Worm (Caenorhabditis elegans) whole organism, L3 larva: ENCODE measurements around the gene lhpp-1.

Source experiments
- aly-2 ChIP-seq: fragments of 150-350 bp; optimal IDR thresholded peaks from 2 replicates; lab custom pipeline; 2014; ENCODE audit warnings: missing biosample characterization, missing genetic modification characterization
- ama-1 ChIP-seq: fragments of 150-350 bp; optimal IDR thresholded peaks from 2 replicates; lab custom pipeline; 2018
- ceh-28 ChIP-seq: fragments of 150-350 bp; optimal IDR thresholded peaks from 2 replicates; lab custom pipeline; 2014; ENCODE audit warnings: missing biosample characterization, missing genetic modification reagents, missing genetic modification characterization
- ceh-82 ChIP-seq: fragments of 150-350 bp; optimal IDR thresholded peaks from 2 replicates; lab custom pipeline; 2014; ENCODE audit warnings: missing biosample characterization, missing genetic modification characterization
- daf-12 ChIP-seq: fragments of 150-350 bp; optimal IDR thresholded peaks from 2 replicates; lab custom pipeline; 2014; ENCODE audit warnings: missing biosample characterization, missing genetic modification reagents, missing genetic modification characterization
- egl-27 ChIP-seq: sonication (generic microtip); optimal IDR thresholded peaks from 4 replicates; lab custom pipeline; 2017; ENCODE audit warnings: missing biosample characterization, missing genetic modification reagents, missing genetic modification characterization
- egl-5 ChIP-seq: fragments of 150-350 bp; optimal IDR thresholded peaks from 2 replicates; lab custom pipeline; 2017; ENCODE audit warnings: missing biosample characterization, missing genetic modification reagents, missing genetic modification characterization, inconsistent platforms
- elt-1 ChIP-seq: fragments of 150-350 bp; optimal IDR thresholded peaks from 2 replicates; lab custom pipeline; 2014; ENCODE audit warnings: missing biosample characterization, missing genetic modification characterization
- elt-2 ChIP-seq: sonication (generic microtip); optimal IDR thresholded peaks from 2 replicates; lab custom pipeline; 2016; ENCODE audit warnings: missing genetic modification reagents, mild to moderate bottlenecking, missing genetic modification characterization, missing compliant biosample characterization
- elt-3 ChIP-seq, 3 experiments: fragments of 150-350 bp in 1 of 3; sonication (generic microtip) in 2 of 3; optimal IDR thresholded peaks; 2 replicates in 2 of 3; 4 replicates in 1 of 3; lab custom pipeline; 2014 to 2017; ENCODE audit warnings: missing biosample characterization in 3 of 3, missing genetic modification characterization in 3 of 3
- eor-1 ChIP-seq, 2 experiments: fragments of 150-350 bp; optimal IDR thresholded peaks; 2 replicates each; lab custom pipeline; 2014 to 2018; ENCODE audit warnings: missing biosample characterization in 2 of 2, missing genetic modification characterization in 2 of 2
- fkh-10 ChIP-seq: sonication (generic microtip); optimal IDR thresholded peaks from 2 replicates; lab custom pipeline; 2017; ENCODE audit warnings: missing biosample characterization, missing genetic modification reagents, missing genetic modification characterization
- fkh-2 ChIP-seq: fragments of 150-350 bp; optimal IDR thresholded peaks from 2 replicates; lab custom pipeline; 2014; ENCODE audit warnings: missing biosample characterization, missing genetic modification reagents, missing genetic modification characterization
- fos-1 ChIP-seq: fragments of 150-350 bp; optimal IDR thresholded peaks from 2 replicates; lab custom pipeline; 2014; ENCODE audit warnings: missing biosample characterization, missing genetic modification characterization
- hmg-11 ChIP-seq: sonication (generic microtip); optimal IDR thresholded peaks from 2 replicates; lab custom pipeline; 2016; ENCODE audit warnings: missing genetic modification characterization, missing compliant biosample characterization
- lin-15B ChIP-seq: fragments of 150-350 bp; optimal IDR thresholded peaks from 2 replicates; lab custom pipeline; 2014; ENCODE audit warnings: missing biosample characterization, missing genetic modification characterization
- lsy-12 ChIP-seq: sonication (generic microtip); optimal IDR thresholded peaks from 2 replicates; lab custom pipeline; 2016; ENCODE audit warnings: mild to moderate bottlenecking, missing genetic modification characterization, missing compliant biosample characterization
- mdl-1 ChIP-seq: fragments of 150-350 bp; optimal IDR thresholded peaks from 2 replicates; lab custom pipeline; 2014; ENCODE audit warnings: missing biosample characterization, missing genetic modification characterization
- mml-1 ChIP-seq: fragments of 150-350 bp; sonication (generic microtip); optimal IDR thresholded peaks from 3 replicates; lab custom pipeline; 2014; ENCODE audit warnings: missing biosample characterization, missing genetic modification characterization
- nfya-1 ChIP-seq: sonication (generic microtip); optimal IDR thresholded peaks from 2 replicates; lab custom pipeline; 2017; ENCODE audit warnings: missing genetic modification characterization, mild to moderate bottlenecking, missing compliant biosample characterization, antibody characterized with exemption, moderate library complexity; ENCODE audit not compliant: insufficient read depth
- nhr-12 ChIP-seq: fragments of 150-350 bp; optimal IDR thresholded peaks from 2 replicates; lab custom pipeline; 2014; ENCODE audit warnings: missing biosample characterization, missing genetic modification characterization
- nhr-23 ChIP-seq: fragments of 150-350 bp; optimal IDR thresholded peaks from 2 replicates; lab custom pipeline; 2014; ENCODE audit warnings: missing biosample characterization, missing genetic modification reagents, missing genetic modification characterization
- nhr-237 ChIP-seq: fragments of 150-350 bp; optimal IDR thresholded peaks from 2 replicates; lab custom pipeline; 2014; ENCODE audit warnings: missing biosample characterization, missing genetic modification characterization
- nhr-25 ChIP-seq: sonication (generic microtip); optimal IDR thresholded peaks from 2 replicates; lab custom pipeline; 2017; ENCODE audit warnings: missing biosample characterization, missing genetic modification characterization
- nhr-28 ChIP-seq: fragments of 150-350 bp; optimal IDR thresholded peaks from 2 replicates; lab custom pipeline; 2014; ENCODE audit warnings: missing biosample characterization, missing genetic modification characterization
- nhr-67 ChIP-seq: fragments of 150-350 bp; optimal IDR thresholded peaks from 2 replicates; lab custom pipeline; 2014; ENCODE audit warnings: missing biosample characterization, missing genetic modification characterization
- nhr-76 ChIP-seq: fragments of 150-350 bp; sonication (generic microtip); optimal IDR thresholded peaks from 5 replicates; lab custom pipeline; 2014; ENCODE audit warnings: missing biosample characterization, missing genetic modification characterization
- pha-4 ChIP-seq: fragments of 150-350 bp; optimal IDR thresholded peaks from 2 replicates; lab custom pipeline; 2014; ENCODE audit warnings: missing biosample characterization, missing genetic modification reagents, missing genetic modification characterization
- skn-1 ChIP-seq: fragments of 150-350 bp; optimal IDR thresholded peaks from 2 replicates; lab custom pipeline; 2014; ENCODE audit warnings: missing biosample characterization, missing genetic modification characterization
- snpc-4 ChIP-seq: fragments of 150-350 bp; optimal IDR thresholded peaks from 2 replicates; lab custom pipeline; 2014; ENCODE audit warnings: missing biosample characterization, missing genetic modification characterization
- unc-39 ChIP-seq: sonication (generic microtip); optimal IDR thresholded peaks from 4 replicates; lab custom pipeline; 2017; ENCODE audit warnings: missing biosample characterization, missing genetic modification characterization
- ztf-4 ChIP-seq: fragments of 150-350 bp; optimal IDR thresholded peaks from 2 replicates; lab custom pipeline; 2014; ENCODE audit warnings: missing biosample characterization, missing genetic modification characterization

The lhpp-1 gene

DNA sequence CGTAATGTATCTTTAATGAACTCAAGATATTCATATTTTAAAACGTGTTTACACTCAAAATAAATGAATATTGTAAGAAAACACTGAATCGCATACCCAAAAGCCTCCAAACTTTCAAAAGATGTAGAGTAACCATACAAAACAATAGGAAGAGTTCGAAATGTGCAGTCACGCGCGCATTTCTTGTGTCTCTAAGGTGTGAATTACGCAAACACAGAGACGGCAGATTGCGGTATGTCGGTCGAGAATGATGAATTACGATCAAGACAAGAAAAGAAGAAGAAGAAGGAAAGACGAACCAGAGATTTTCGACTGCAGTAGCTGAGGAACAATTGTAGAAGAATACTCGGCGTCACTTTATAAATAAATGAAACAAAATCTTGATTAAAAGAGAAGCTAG lies at the start of gene lhpp-1:
Gene lhpp-1 (minus strand): TSS at position 354 of the 400 bp plus-strand sequence.
- TF ChIP-seq egl-27 (tag; lab: Kevin White, UChicago): no peak
- no peak for TF ChIP-seq elt-1 (tag; lab: Kevin White, UChicago)
- peak; percentile 2 for TF ChIP-seq nhr-25 (tag; lab: Kevin White, UChicago)
- peak; percentile 53 for TF ChIP-seq pha-4 (tag; lab: Kevin White, UChicago)
- no peak for TF ChIP-seq nfya-1 (tag; lab: Kevin White, UChicago)
- peak; percentile 49 for TF ChIP-seq nhr-23
- no peak for TF ChIP-seq eor-1 (tag; optimal IDR thresholded peaks at IDR 0.05; lab: Kevin White, UChicago)
- no peak for TF ChIP-seq fkh-2 (tag; lab: Kevin White, UChicago)

DNA sequence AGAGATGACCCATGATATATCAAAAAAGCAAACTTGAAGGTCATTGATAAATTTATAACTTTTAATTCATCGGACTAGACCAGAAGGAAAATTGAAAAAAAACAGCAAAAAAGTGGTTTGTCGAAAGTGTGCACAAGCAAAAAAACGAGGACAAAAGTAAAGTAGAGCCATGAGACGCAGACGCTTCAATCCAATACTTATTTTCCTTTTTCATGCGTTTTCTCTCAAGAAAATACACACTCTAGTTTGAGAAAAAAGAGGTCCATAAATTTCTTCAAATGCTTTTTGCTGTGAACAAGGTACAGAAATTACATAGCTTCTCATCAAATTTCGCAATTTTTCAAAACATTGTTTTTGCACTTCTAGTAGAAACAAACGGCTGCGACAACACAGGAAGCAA lies 49.6 kb upstream of the lhpp-1 start:
- TF ChIP-seq lsy-12 (tag; lab: Kevin White, UChicago): no peak
- no peak for TF ChIP-seq daf-12 (tag; lab: Kevin White, UChicago)
- peak; percentile 15 for TF ChIP-seq nfya-1 (tag; lab: Kevin White, UChicago)
- peak; percentile 34 for TF ChIP-seq hmg-11
- TF ChIP-seq mml-1 (tag; lab: Kevin White, UChicago): no peak
- no peak for TF ChIP-seq nhr-67 (tag; lab: Kevin White, UChicago)

ce11 chrV:12159975-12160374 lies 48.4 kb upstream of the lhpp-1 start:
- TF ChIP-seq lin-15B (tag; lab: Kevin White, UChicago) (no peak), ama-1 (lab: Kevin White, UChicago) (no peak), nhr-12 (tag; lab: Kevin White, UChicago) (no peak), aly-2 (tag; lab: Kevin White, UChicago) (no peak), egl-5 (tag; lab: Kevin White, UChicago) (peak; percentile 35), fos-1 (tag; lab: Kevin White, UChicago) (no peak), nhr-237 (no peak), pha-4 (tag; lab: Kevin White, UChicago) (no peak), unc-39 (tag; lab: Kevin White, UChicago) (no peak), lsy-12 (tag; lab: Kevin White, UChicago) (no peak), nhr-25 (tag; lab: Kevin White, UChicago) (peak; percentile 51), elt-3 (tag; optimal IDR thresholded peaks at IDR 0.05; lab: Kevin White, UChicago) (no peak), daf-12 (tag; lab: Kevin White, UChicago) (no peak)

DNA sequence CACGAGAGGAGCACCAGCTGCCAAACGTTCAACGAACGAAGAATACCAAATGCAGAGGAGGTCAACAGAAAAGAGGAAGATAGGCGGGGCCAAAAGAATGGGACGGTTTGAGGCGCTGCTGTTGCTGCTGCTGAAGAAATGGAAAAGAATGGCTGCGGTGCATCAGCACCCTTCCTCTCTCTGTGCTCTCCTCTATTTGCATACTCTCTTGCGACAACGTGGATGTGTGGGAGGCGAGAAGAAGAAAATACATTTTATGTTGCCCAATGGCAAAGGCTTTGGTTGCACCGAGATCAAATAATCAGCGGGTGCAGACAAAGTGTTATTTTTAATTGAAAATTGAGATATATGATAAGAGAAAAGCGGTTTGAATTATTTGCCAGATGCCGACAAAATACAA lies 46.8 kb upstream of the lhpp-1 start:
- TF ChIP-seq lin-15B (tag; lab: Kevin White, UChicago): no peak
- no peak for TF ChIP-seq nhr-76
- TF ChIP-seq nfya-1 (tag; lab: Kevin White, UChicago): peak; percentile 25
- TF ChIP-seq snpc-4 (tag; lab: Kevin White, UChicago): no peak

DNA sequence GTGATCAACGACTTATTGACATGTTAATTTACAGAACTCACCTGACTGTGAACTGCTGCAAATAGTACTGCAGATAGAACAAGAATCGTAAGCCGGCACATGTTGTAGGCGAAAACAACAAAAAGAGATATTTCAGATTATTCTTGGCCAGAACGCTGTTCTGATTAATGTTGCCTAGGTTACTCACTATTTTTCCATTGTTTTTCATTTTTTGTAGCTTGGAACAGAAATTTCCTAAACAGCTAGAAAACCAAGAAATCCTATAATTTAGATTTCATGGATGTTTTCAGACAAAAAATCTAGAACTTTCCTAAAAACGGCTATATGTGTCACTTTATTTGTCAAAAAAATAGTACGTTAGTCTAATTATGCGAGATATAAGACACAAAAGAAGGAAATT lies 42.9 kb upstream of the lhpp-1 start, which contains the start of gene C27A7.9:
Gene C27A7.9 (minus strand): TSS at position 101 of the 400 bp plus-strand sequence.
- TF ChIP-seq fkh-2 (tag; lab: Kevin White, UChicago) (no peak), lin-15B (tag; lab: Kevin White, UChicago) (no peak), skn-1 (tag; lab: Kevin White, UChicago) (no peak), nhr-67 (tag; lab: Kevin White, UChicago) (no peak), nhr-76 (no peak), ceh-82 (tag; lab: Kevin White, UChicago) (no peak), ceh-28 (tag; lab: Kevin White, UChicago) (no peak), daf-12 (tag; lab: Kevin White, UChicago) (no peak), ama-1 (lab: Kevin White, UChicago) (no peak), fkh-10 (no peak), elt-1 (tag; lab: Kevin White, UChicago) (no peak), elt-2 (tag; lab: Kevin White, UChicago) (no peak), nhr-28 (tag; lab: Kevin White, UChicago) (no peak), mdl-1 (tag; lab: Kevin White, UChicago) (no peak), ztf-4 (tag; lab: Kevin White, UChicago) (no peak), egl-5 (tag; lab: Kevin White, UChicago) (no peak)
